Worm (Caenorhabditis elegans) whole organism, midembryonic: ENCODE results near the gene fbxa-2.

Experiments used
- T22C8.4 ChIP-seq: fragments of 200-800 bp; sonication (Bioruptor generic); IDR thresholded peaks from 2 replicates; pipeline ENCODE4 v1.3.6; 2022; ENCODE audit warnings: missing genetic modification characterization, missing compliant biosample characterization
- cog-1 ChIP-seq: sonication (generic microtip); optimal IDR thresholded peaks from 2 replicates; lab custom pipeline; 2016; ENCODE audit warnings: missing genetic modification characterization, missing compliant biosample characterization
- flt-1 ChIP-seq: fragments of 200-800 bp; sonication (Bioruptor generic); IDR thresholded peaks from 2 replicates; pipeline ENCODE4 v1.3.6; 2022; ENCODE audit warnings: missing genetic modification characterization, missing compliant biosample characterization
- klf-2 ChIP-seq: fragments of 200-800 bp; sonication (Bioruptor generic); conservative IDR thresholded peaks from 2 replicates; pipeline ENCODE4 v1.3.6; 2022; ENCODE audit warnings: missing genetic modification reagents, missing genetic modification characterization, missing compliant biosample characterization
- med-1 ChIP-seq: sonication (generic microtip); optimal IDR thresholded peaks from 2 replicates; lab custom pipeline; 2017; ENCODE audit warnings: missing genetic modification characterization, mild to moderate bottlenecking, missing compliant biosample characterization, antibody characterized with exemption, missing genetic modification reagents; ENCODE audit not compliant: insufficient read depth
- ref-1 ChIP-seq: fragments of 200-800 bp; sonication (Bioruptor generic); conservative IDR thresholded peaks from 2 replicates; pipeline ENCODE4 v1.3.6; 2022; ENCODE audit warnings: missing genetic modification reagents, missing genetic modification characterization, missing compliant biosample characterization
- ztf-23 ChIP-seq: fragments of 200-800 bp; sonication (Bioruptor generic); IDR thresholded peaks from 2 replicates; pipeline ENCODE4 v1.3.6; 2022; ENCODE audit warnings: missing genetic modification reagents, missing genetic modification characterization, missing compliant biosample characterization
- ztf-29 ChIP-seq: fragments of 200-800 bp; sonication (Bioruptor generic); IDR thresholded peaks from 2 replicates; pipeline ENCODE4 v1.3.6; 2022; ENCODE audit warnings: missing genetic modification reagents, missing genetic modification characterization, missing compliant biosample characterization

DNA sequence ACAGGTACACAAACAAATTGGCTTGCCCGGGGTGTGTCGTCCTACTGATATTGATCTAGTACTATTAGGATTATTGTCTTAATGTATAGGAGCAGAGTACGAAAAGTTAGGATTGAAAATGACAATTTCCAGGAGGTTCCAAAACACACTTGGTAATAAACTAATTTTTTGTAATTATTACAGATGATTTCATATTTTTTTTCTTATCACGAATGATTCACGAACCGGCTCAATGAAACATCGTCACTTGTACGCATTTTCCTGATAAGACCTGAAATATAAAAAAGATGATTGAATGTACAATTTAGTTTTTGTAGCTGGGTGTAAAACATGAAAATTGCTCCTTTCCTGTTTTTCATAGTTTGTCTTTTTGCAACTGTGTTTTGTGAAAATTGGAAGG, 33.0 kb upstream of the fbxa-2 start, which contains the start of the genes C31A11.13 and oac-6:
- TF ChIP-seq klf-2 (GFP tag; lab: Robert Waterston, UW) (no peak), T22C8.4 (no peak), cog-1 (tag; lab: Kevin White, UChicago) (no peak), med-1 (GFP tag; lab: Kevin White, UChicago) (no peak), flt-1 (GFP tag; lab: Robert Waterston, UW) (no peak), ztf-23 (GFP tag; lab: Robert Waterston, UW) (no peak), ref-1 (no peak), ztf-29 (GFP tag; lab: Robert Waterston, UW) (no peak)
